Worm (Caenorhabditis elegans): Measurements from ENCODE around the gene Y54G2A.76.

The Y54G2A.76 gene

DNA sequence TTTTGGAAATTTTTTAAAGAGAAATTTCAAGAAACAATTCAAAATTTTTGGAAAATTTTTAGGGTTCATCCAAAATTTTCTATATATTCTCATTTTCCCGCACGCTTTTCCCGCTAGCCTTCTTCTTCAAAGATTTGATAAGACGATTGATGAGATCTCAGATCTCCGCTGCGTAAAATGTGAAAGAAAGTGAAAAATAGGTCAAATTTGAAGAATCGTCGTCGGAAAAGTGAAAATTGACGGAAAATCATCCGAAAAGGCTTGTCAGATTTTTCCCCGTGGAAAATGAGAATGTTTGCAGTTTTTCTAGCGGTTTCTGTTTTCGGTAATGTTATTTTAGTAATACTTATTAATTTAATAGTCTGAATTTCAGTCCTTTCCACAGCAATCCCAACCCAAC, at the start of gene Y54G2A.76:
Y54G2A.76 (plus strand) TSS at position 203 of the 400 bp plus-strand sequence.
- no peak for TF ChIP-seq ceh-82 (tag; optimal IDR thresholded peaks at IDR 0.05)
- no peak for TF ChIP-seq Y116A8C.19 (tag; optimal IDR thresholded peaks at IDR 0.05; ENCODE audit: borderline replicate concordance)
- TF ChIP-seq blmp-1 (tag; optimal IDR thresholded peaks at IDR 0.05): peak; percentile 99

DNA sequence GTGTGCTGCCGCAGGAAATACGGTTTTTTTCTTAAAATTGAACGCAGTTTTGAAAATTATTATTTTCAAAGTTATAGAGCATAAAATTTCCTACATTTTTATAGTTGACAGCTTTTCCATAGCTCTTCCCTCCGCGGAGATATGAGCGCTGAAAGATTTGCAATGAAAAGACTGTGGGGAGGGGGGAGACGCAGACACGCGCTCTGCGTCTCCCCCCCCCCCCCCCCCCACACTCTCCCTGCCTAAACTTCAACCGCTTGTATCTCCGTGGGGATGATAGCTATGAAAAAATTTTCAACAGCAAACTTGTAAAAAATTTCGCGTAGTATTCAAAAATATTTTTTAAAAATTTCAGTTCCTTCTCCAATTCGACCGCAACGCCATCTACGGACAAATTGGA, 47.7 kb upstream of the Y54G2A.76 start:
- TF ChIP-seq egl-27 (tag; optimal IDR thresholded peaks at IDR 0.05) (no peak), sup-37 (GFP tag; optimal IDR thresholded peaks at IDR 0.05) (no peak), snpc-4 (tag; optimal IDR thresholded peaks at IDR 0.05) (no peak), C16A3.4 (tag; optimal IDR thresholded peaks at IDR 0.05) (no peak), nhr-76 (tag; optimal IDR thresholded peaks at IDR 0.05) (no peak), ets-5 (GFP tag; IDR thresholded peaks at IDR 0.05) (no peak)

DNA sequence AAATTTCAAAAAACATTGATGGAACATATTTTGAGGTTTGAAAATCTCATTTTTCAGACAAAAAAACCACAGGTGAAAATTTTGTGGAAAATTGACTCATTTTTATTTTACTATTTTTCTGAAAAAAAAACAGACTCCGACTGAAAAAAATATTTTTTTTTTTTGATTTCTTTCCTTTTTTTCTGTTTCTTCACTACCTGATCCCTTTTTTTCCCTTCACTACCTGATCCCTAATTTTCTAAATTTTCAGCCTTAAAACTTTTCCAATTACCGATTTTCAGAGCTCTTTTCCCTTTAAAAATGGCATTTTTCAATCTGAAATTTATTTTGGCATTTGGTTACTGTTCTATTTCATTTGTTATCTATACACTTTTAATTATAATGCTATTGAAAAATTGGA, 46.8 kb upstream of the Y54G2A.76 start, which contains the start of gene Y54G2A.77:
Y54G2A.77 (plus strand) TSS at position 301 of the 400 bp plus-strand sequence.
- TF ChIP-seq efl-3 (GFP tag; optimal IDR thresholded peaks at IDR 0.05): no peak
- TF ChIP-seq mdl-1 (tag; optimal IDR thresholded peaks at IDR 0.05): no peak
- TF ChIP-seq mab-9 (GFP tag; IDR thresholded peaks at IDR 0.05): no peak
- TF ChIP-seq tlp-1 (tag; optimal IDR thresholded peaks at IDR 0.05): no peak
- TF ChIP-seq pax-3 (tag; optimal IDR thresholded peaks at IDR 0.05): no peak
- no peak for TF ChIP-seq hpl-2 (GFP tag; optimal IDR thresholded peaks at IDR 0.05)

ce11 chrIV:2764160-2764559, 45.0 kb upstream of the Y54G2A.76 start:
- TF ChIP-seq sptf-1 (tag; optimal IDR thresholded peaks at IDR 0.05) (no peak), nhr-84 (tag; optimal IDR thresholded peaks at IDR 0.05) (no peak), snpc-4 (tag; optimal IDR thresholded peaks at IDR 0.05) (no peak), dsc-1 (tag; optimal IDR thresholded peaks at IDR 0.05) (no peak), nhr-76 (tag; optimal IDR thresholded peaks at IDR 0.05) (no peak), xbp-1 (tag; optimal IDR thresholded peaks at IDR 0.05) (no peak), unc-86 (tag; optimal IDR thresholded peaks at IDR 0.05) (no peak), tlp-1 (tag; optimal IDR thresholded peaks at IDR 0.05) (no peak), sup-37 (GFP tag; optimal IDR thresholded peaks at IDR 0.05) (no peak), ama-1 (optimal IDR thresholded peaks at IDR 0.05) (no peak), aly-2 (tag; optimal IDR thresholded peaks at IDR 0.05) (no peak)

ce11 chrIV:2765048-2765708, 44.0 kb upstream of the Y54G2A.76 start:
- no peak for TF ChIP-seq efl-1 (optimal IDR thresholded peaks at IDR 0.05)
- peak in 1 of 2 experiments; percentile 67 for TF ChIP-seq efl-1 (GFP tag; optimal IDR thresholded peaks at IDR 0.05 in 1 of 2)
- peak; percentile 6 for TF ChIP-seq ztf-4 (tag; optimal IDR thresholded peaks at IDR 0.05)
- peak in 1 of 2 experiments; percentile 14 for TF ChIP-seq lsy-2 (tag; optimal IDR thresholded peaks at IDR 0.05)
- no peak for TF ChIP-seq hlh-4 (tag; optimal IDR thresholded peaks at IDR 0.05)
- TF ChIP-seq nhr-28 (tag; optimal IDR thresholded peaks at IDR 0.05): no peak
- peak; percentile 39 for TF ChIP-seq ama-1 (optimal IDR thresholded peaks at IDR 0.05)
- no peak for TF ChIP-seq lin-13 (GFP tag; optimal IDR thresholded peaks at IDR 0.05)

ce11 chrIV:2770067-2770466, 39.1 kb upstream of the Y54G2A.76 start:
- TF ChIP-seq efl-1 (optimal IDR thresholded peaks at IDR 0.05): no peak
- TF ChIP-seq efl-1 (GFP tag; optimal IDR thresholded peaks at IDR 0.05 in 1 of 2): peak in 1 of 2 experiments; percentile 27
- no peak for TF ChIP-seq F16B12.6 (tag; optimal IDR thresholded peaks at IDR 0.05)

- TF ChIP-seq egl-27 (tag; optimal IDR thresholded peaks at IDR 0.05): no peak
- no peak for TF ChIP-seq jun-1 (tag; optimal IDR thresholded peaks at IDR 0.05)
- peak; percentile 10 for TF ChIP-seq ama-1 (optimal IDR thresholded peaks at IDR 0.05)
- no peak for TF ChIP-seq nhr-11 (tag; optimal IDR thresholded peaks at IDR 0.05)
- TF ChIP-seq aly-2 (tag; optimal IDR thresholded peaks at IDR 0.05): no peak
- no peak for TF ChIP-seq pqm-1 (tag; optimal IDR thresholded peaks at IDR 0.05)
- no peak for TF ChIP-seq fkh-8 (tag; optimal IDR thresholded peaks at IDR 0.05)
- no peak for TF ChIP-seq mab-9 (GFP tag; IDR thresholded peaks at IDR 0.05)
- no peak for TF ChIP-seq hlh-17 (GFP tag; optimal IDR thresholded peaks at IDR 0.05; ENCODE audit: borderline replicate concordance)
- TF ChIP-seq efl-1 (optimal IDR thresholded peaks at IDR 0.05): no peak
- peak in 1 of 2 experiments; percentile 34 for TF ChIP-seq efl-1 (GFP tag; optimal IDR thresholded peaks at IDR 0.05 in 1 of 2)
- TF ChIP-seq sup-37 (GFP tag; optimal IDR thresholded peaks at IDR 0.05): no peak
These were observed 38.4 kb upstream of the Y54G2A.76 start for ce11 chrIV:2770835-2771234.
